Worm (Caenorhabditis elegans) whole organism, mixed stage, embryonic: ENCODE data around the gene ketn-1.

Experiments used
- M03D4.4 ChIP-seq: sonication (generic microtip); optimal IDR thresholded peaks from 2 replicates; lab custom pipeline; 2017; ENCODE audit warnings: mild to moderate bottlenecking, missing genetic modification characterization, missing compliant biosample characterization
- bed-3 ChIP-seq: fragments of 200-800 bp; sonication (Bioruptor generic); optimal IDR thresholded peaks from 3 replicates; lab custom pipeline; 2018; ENCODE audit warnings: mild to moderate bottlenecking, missing genetic modification characterization, moderate library complexity, missing compliant biosample characterization
- blmp-1 ChIP-seq: fragments of 150-350 bp; optimal IDR thresholded peaks from 2 replicates; lab custom pipeline; 2014; ENCODE audit warnings: missing biosample characterization, missing genetic modification characterization
- ceh-39 ChIP-seq: fragments of 150-350 bp; optimal IDR thresholded peaks from 2 replicates; lab custom pipeline; 2014; ENCODE audit warnings: missing biosample characterization, missing genetic modification characterization
- ceh-43 ChIP-seq: fragments of 200-800 bp; sonication (Bioruptor generic); optimal IDR thresholded peaks from 2 replicates; lab custom pipeline; 2018; ENCODE audit warnings: mild to moderate bottlenecking, missing genetic modification characterization, moderate library complexity, missing compliant biosample characterization
- ceh-83 ChIP-seq: fragments of 200-800 bp; sonication (Bioruptor generic); optimal IDR thresholded peaks from 2 replicates; lab custom pipeline; 2018; ENCODE audit warnings: mild to moderate bottlenecking, missing genetic modification characterization, missing compliant biosample characterization
- cnd-1 ChIP-seq: fragments of 200-800 bp; sonication (Bioruptor generic); optimal IDR thresholded peaks from 2 replicates; lab custom pipeline; 2018; ENCODE audit warnings: mild to moderate bottlenecking, missing genetic modification characterization, missing compliant biosample characterization
- elt-1 ChIP-seq: sonication (generic microtip); optimal IDR thresholded peaks from 2 replicates; lab custom pipeline; 2017; ENCODE audit warnings: missing genetic modification characterization, mild to moderate bottlenecking, missing compliant biosample characterization, antibody characterized with exemption, moderate library complexity, borderline replicate concordance; ENCODE audit not compliant: insufficient read depth
- elt-3 ChIP-seq: fragments of 150-350 bp; optimal IDR thresholded peaks from 2 replicates; lab custom pipeline; 2014; ENCODE audit warnings: missing biosample characterization, missing genetic modification characterization
- flh-1 ChIP-seq: fragments of 200-800 bp; sonication (Bioruptor generic); optimal IDR thresholded peaks from 2 replicates; lab custom pipeline; 2018; ENCODE audit warnings: mild to moderate bottlenecking, missing genetic modification characterization, moderate library complexity, missing compliant biosample characterization
- ham-2 ChIP-seq: fragments of 200-800 bp; sonication (Bioruptor generic); optimal IDR thresholded peaks from 2 replicates; lab custom pipeline; 2018; ENCODE audit warnings: mild to moderate bottlenecking, missing genetic modification characterization, missing compliant biosample characterization
- hlh-1 ChIP-seq: fragments of 150-350 bp; optimal IDR thresholded peaks from 2 replicates; lab custom pipeline; 2014; ENCODE audit warnings: missing biosample characterization, missing genetic modification reagents, missing genetic modification characterization
- lin-13 ChIP-seq: fragments of 150-350 bp; optimal IDR thresholded peaks from 2 replicates; lab custom pipeline; 2014; ENCODE audit warnings: missing biosample characterization, missing genetic modification characterization
- lin-32 ChIP-seq: fragments of 200-800 bp; sonication (Bioruptor generic); optimal IDR thresholded peaks from 2 replicates; lab custom pipeline; 2018; ENCODE audit warnings: mild to moderate bottlenecking, missing genetic modification characterization, missing compliant biosample characterization
- mep-1 ChIP-seq: fragments of 150-350 bp; optimal IDR thresholded peaks from 2 replicates; lab custom pipeline; 2017; ENCODE audit warnings: missing biosample characterization, missing genetic modification reagents, missing genetic modification characterization, inconsistent platforms
- nhr-12 ChIP-seq: fragments of 150-350 bp; optimal IDR thresholded peaks from 2 replicates; lab custom pipeline; 2014; ENCODE audit warnings: missing biosample characterization, missing genetic modification characterization
- nhr-2 ChIP-seq: fragments of 150-350 bp; optimal IDR thresholded peaks from 2 replicates; lab custom pipeline; 2014; ENCODE audit warnings: missing biosample characterization, missing genetic modification characterization
- nhr-237 ChIP-seq: fragments of 150-350 bp; optimal IDR thresholded peaks from 2 replicates; lab custom pipeline; 2014; ENCODE audit warnings: missing biosample characterization, missing genetic modification characterization
- nhr-28 ChIP-seq: fragments of 150-350 bp; optimal IDR thresholded peaks from 2 replicates; lab custom pipeline; 2014; ENCODE audit warnings: missing biosample characterization, missing genetic modification characterization
- nhr-76 ChIP-seq: sonication (generic microtip); optimal IDR thresholded peaks from 2 replicates; lab custom pipeline; 2017; ENCODE audit warnings: missing biosample characterization, missing genetic modification characterization
- sem-2 ChIP-seq: fragments of 200-800 bp; sonication (Bioruptor generic); optimal IDR thresholded peaks from 2 replicates; lab custom pipeline; 2018; ENCODE audit warnings: mild to moderate bottlenecking, missing genetic modification characterization, missing compliant biosample characterization
- snpc-4 ChIP-seq: fragments of 150-350 bp; optimal IDR thresholded peaks from 2 replicates; lab custom pipeline; 2014; ENCODE audit warnings: missing biosample characterization, missing genetic modification characterization
- tbx-8 ChIP-seq: fragments of 200-800 bp; sonication (Bioruptor generic); optimal IDR thresholded peaks from 2 replicates; lab custom pipeline; 2018; ENCODE audit warnings: mild to moderate bottlenecking, missing genetic modification characterization, moderate library complexity, missing compliant biosample characterization
- unc-39 ChIP-seq: fragments of 150-350 bp; optimal IDR thresholded peaks from 2 replicates; lab custom pipeline; 2014; ENCODE audit warnings: missing biosample characterization, missing genetic modification characterization
- unc-62 ChIP-seq: fragments of 150-350 bp; optimal IDR thresholded peaks from 2 replicates; lab custom pipeline; 2014; ENCODE audit warnings: missing biosample characterization, missing genetic modification reagents, missing genetic modification characterization
- zip-8 ChIP-seq: fragments of 150-350 bp; optimal IDR thresholded peaks from 2 replicates; lab custom pipeline; 2014; ENCODE audit warnings: missing biosample characterization, missing genetic modification characterization
- ztf-11 ChIP-seq: fragments of 150-350 bp; optimal IDR thresholded peaks from 2 replicates; lab custom pipeline; 2014; ENCODE audit warnings: missing biosample characterization, missing genetic modification characterization

The ketn-1 gene

ce11 chrV:2800676-2801075, 7.0 kb downstream of the ketn-1 start:
- no peak for TF ChIP-seq tbx-8
- TF ChIP-seq ceh-83 = no peak
- TF ChIP-seq unc-62 = no peak
- TF ChIP-seq ceh-43 (GFP tag; lab: Kevin White, UChicago) = no peak
- TF ChIP-seq flh-1 (GFP tag; lab: Kevin White, UChicago) = no peak
- TF ChIP-seq blmp-1 (tag; lab: Kevin White, UChicago) = no peak
- TF ChIP-seq M03D4.4 (tag; lab: Kevin White, UChicago) = no peak
- no peak for TF ChIP-seq lin-32 (GFP tag; lab: Kevin White, UChicago)
- no peak for TF ChIP-seq zip-8 (tag; lab: Kevin White, UChicago)
- TF ChIP-seq ham-2 (GFP tag; lab: Kevin White, UChicago) = no peak
- TF ChIP-seq elt-1 (tag; lab: Kevin White, UChicago) = no peak
- TF ChIP-seq nhr-2 = no peak
- TF ChIP-seq bed-3 = no peak
- TF ChIP-seq nhr-237 (tag; lab: Kevin White, UChicago) = no peak
- TF ChIP-seq nhr-28 (tag; lab: Kevin White, UChicago) = no peak
- TF ChIP-seq nhr-76 (tag; lab: Kevin White, UChicago) = no peak
- TF ChIP-seq, all 35 proteins: peak for 0

ce11 chrV:2799172-2799869, 8.3 kb downstream of the ketn-1 start:
- TF ChIP-seq unc-62 = no peak
- TF ChIP-seq elt-3 = no peak
- TF ChIP-seq M03D4.4 (tag; lab: Kevin White, UChicago) = no peak
- no peak for TF ChIP-seq blmp-1 (tag; lab: Kevin White, UChicago)
- TF ChIP-seq mep-1 (tag; lab: Kevin White, UChicago) = no peak
- no peak for TF ChIP-seq tbx-8
- TF ChIP-seq flh-1 (GFP tag; lab: Kevin White, UChicago) = no peak
- TF ChIP-seq elt-1 (tag; lab: Kevin White, UChicago) = no peak
- no peak for TF ChIP-seq nhr-76 (tag; lab: Kevin White, UChicago)
- no peak for TF ChIP-seq cnd-1 (tag; lab: Kevin White, UChicago)

- TF ChIP-seq hlh-1 (tag; lab: Kevin White, UChicago) = no peak
- no peak for TF ChIP-seq mep-1 (tag; lab: Kevin White, UChicago)
- TF ChIP-seq M03D4.4 (tag; lab: Kevin White, UChicago) = no peak
- TF ChIP-seq snpc-4 (tag; lab: Kevin White, UChicago) = no peak
- TF ChIP-seq unc-39 (tag; lab: Kevin White, UChicago) = no peak
- TF ChIP-seq ham-2 (GFP tag; lab: Kevin White, UChicago) = no peak
- TF ChIP-seq cnd-1 (tag; lab: Kevin White, UChicago) = no peak
- TF ChIP-seq blmp-1 (tag; lab: Kevin White, UChicago) = no peak
- TF ChIP-seq elt-3 = no peak
- TF ChIP-seq nhr-28 (tag; lab: Kevin White, UChicago) = no peak
- no peak for TF ChIP-seq ztf-11 (tag; lab: Kevin White, UChicago)
- TF ChIP-seq lin-13 (tag; lab: Kevin White, UChicago) = no peak
These were observed 11.7 kb downstream of the ketn-1 start, which contains the start of gene F54E2.2 for ce11 chrV:2795998-2796397. F54E2.2 (plus strand) TSS chrV:2796298.

- TF ChIP-seq tbx-8 = no peak
- no peak for TF ChIP-seq nhr-12 (tag; lab: Kevin White, UChicago)
- TF ChIP-seq ceh-39 (tag; lab: Kevin White, UChicago) = no peak
- no peak for TF ChIP-seq cnd-1 (tag; lab: Kevin White, UChicago)
- TF ChIP-seq ham-2 (GFP tag; lab: Kevin White, UChicago) = no peak
- no peak for TF ChIP-seq nhr-237 (tag; lab: Kevin White, UChicago)
- no peak for TF ChIP-seq zip-8 (tag; lab: Kevin White, UChicago)
- TF ChIP-seq nhr-28 (tag; lab: Kevin White, UChicago) = no peak
- TF ChIP-seq elt-1 (tag; lab: Kevin White, UChicago) = no peak
These were observed 14.7 kb downstream of the ketn-1 start for ce11 chrV:2792958-2793357.

- TF ChIP-seq blmp-1 (tag; lab: Kevin White, UChicago) (no peak), ceh-43 (GFP tag; lab: Kevin White, UChicago) (no peak), elt-1 (tag; lab: Kevin White, UChicago) (no peak), lin-13 (tag; lab: Kevin White, UChicago) (no peak), sem-2 (GFP tag; lab: Kevin White, UChicago) (no peak), nhr-76 (tag; lab: Kevin White, UChicago) (no peak)
- TF ChIP-seq, all 35 proteins: peak for 0
These were observed 26.9 kb downstream of the ketn-1 start, which contains the start of gene R05D8.11 for ce11 chrV:2780786-2781185. R05D8.11 (minus strand) TSS chrV:2780886.
